Worm (Caenorhabditis elegans): ENCODE data around the gene ndx-9.

DNA sequence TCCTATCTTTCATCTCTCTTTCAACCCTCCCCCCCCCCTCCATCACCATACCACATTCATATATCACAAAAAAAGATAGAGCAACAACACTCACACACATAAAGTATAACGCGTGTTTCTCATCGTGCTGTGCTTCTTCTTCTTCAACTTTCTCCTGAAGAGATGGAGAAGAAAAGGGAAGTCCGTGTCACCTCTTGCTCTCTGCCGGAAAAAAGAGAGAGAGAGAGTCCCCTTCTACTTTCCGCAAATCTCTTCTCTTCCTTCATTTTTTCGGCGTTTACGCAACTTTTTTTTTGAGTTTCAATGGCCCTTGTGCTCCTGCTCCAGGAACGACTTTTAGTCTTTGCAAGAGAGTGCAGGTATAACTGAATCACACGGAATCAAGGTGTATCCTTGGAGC, 32.1 kb downstream of the ndx-9 start:
- TF ChIP-seq nfya-1 (tag; optimal IDR thresholded peaks at IDR 0.05; ENCODE audit: borderline replicate concordance, insufficient read depth) (no peak), F57A8.1 (GFP tag; optimal IDR thresholded peaks at IDR 0.05) (no peak), bed-1 (GFP tag; IDR thresholded peaks at IDR 0.05) (no peak), T07F8.4 (tag; optimal IDR thresholded peaks at IDR 0.05) (no peak), lin-35 (GFP tag; optimal IDR thresholded peaks at IDR 0.05) (no peak), ccch-3 (GFP tag; optimal IDR thresholded peaks at IDR 0.05) (no peak), bed-2 (GFP tag; IDR thresholded peaks at IDR 0.05) (no peak), lin-26 (GFP tag; IDR thresholded peaks at IDR 0.05) (no peak), B0336.3 (GFP tag; IDR thresholded peaks at IDR 0.05) (no peak), Y95B8A.8 (GFP tag; IDR thresholded peaks at IDR 0.05) (no peak), ama-1 (optimal IDR thresholded peaks at IDR 0.05) (no peak), ama-1 (GFP tag; optimal IDR thresholded peaks at IDR 0.05) (no peak)
